Worm (Caenorhabditis elegans) whole organism, mixed stage, embryonic: Measurements from ENCODE around the gene irld-55.

Source experiments
- blmp-1 ChIP-seq: fragments of 150-350 bp; optimal IDR thresholded peaks from 2 replicates; lab custom pipeline; 2014; ENCODE audit warnings: missing biosample characterization, missing genetic modification characterization
- cnd-1 ChIP-seq: fragments of 200-800 bp; sonication (Bioruptor generic); optimal IDR thresholded peaks from 2 replicates; lab custom pipeline; 2018; ENCODE audit warnings: mild to moderate bottlenecking, missing genetic modification characterization, missing compliant biosample characterization
- lin-13 ChIP-seq: fragments of 150-350 bp; optimal IDR thresholded peaks from 2 replicates; lab custom pipeline; 2014; ENCODE audit warnings: missing biosample characterization, missing genetic modification characterization
- nhr-237 ChIP-seq: fragments of 150-350 bp; optimal IDR thresholded peaks from 2 replicates; lab custom pipeline; 2014; ENCODE audit warnings: missing biosample characterization, missing genetic modification characterization
- sem-2 ChIP-seq: fragments of 200-800 bp; sonication (Bioruptor generic); optimal IDR thresholded peaks from 2 replicates; lab custom pipeline; 2018; ENCODE audit warnings: mild to moderate bottlenecking, missing genetic modification characterization, missing compliant biosample characterization
- unc-62 ChIP-seq: fragments of 150-350 bp; optimal IDR thresholded peaks from 2 replicates; lab custom pipeline; 2014; ENCODE audit warnings: missing biosample characterization, missing genetic modification reagents, missing genetic modification characterization
- ztf-11 ChIP-seq: fragments of 150-350 bp; optimal IDR thresholded peaks from 2 replicates; lab custom pipeline; 2014; ENCODE audit warnings: missing biosample characterization, missing genetic modification characterization

ce11 chrIV:13985705-13986104, 34.3 kb upstream of the irld-55 start, which contains the start of gene tor-1:
- TF ChIP-seq lin-13 (tag; lab: Kevin White, UChicago): no peak
- no peak for TF ChIP-seq ztf-11
- TF ChIP-seq unc-62 (GFP tag; lab: Kevin White, UChicago): no peak
- TF ChIP-seq nhr-237 (tag; lab: Kevin White, UChicago): no peak
- no peak for TF ChIP-seq blmp-1
- no peak for TF ChIP-seq sem-2 (GFP tag; lab: Kevin White, UChicago)
- no peak for TF ChIP-seq cnd-1 (tag; lab: Kevin White, UChicago)
